Fruit fly (Drosophila melanogaster) whole organism, prepupa: ENCODE data around the gene CG43897.
A peak's percentile ranks its signal among the peaks of the same experiment; 100 is the strongest.
"Not testable (repeated sequence)": the region's sequence is repeated elsewhere in the genome, so short reads cannot be mapped to it uniquely, and the experiment has no call there.

Source experiments
- CG10669 ChIP-seq: fragments of 200-800 bp; sonication (Bioruptor generic); optimal IDR thresholded peaks from 3 replicates; lab custom pipeline; 2018; ENCODE audit warnings: missing biosample characterization, mild to moderate bottlenecking, missing genetic modification characterization, moderate library complexity
- CG11294 ChIP-seq: fragments of 200-800 bp; sonication (Bioruptor generic); IDR thresholded peaks from 2 replicates; pipeline ENCODE4 v1.3.6; 2022; ENCODE audit warnings: missing biosample characterization, missing genetic modification characterization
- CG15336 ChIP-seq: fragments of 200-800 bp; sonication (Bioruptor generic); IDR thresholded peaks from 2 replicates; pipeline ENCODE4 v1.3.6; 2022; ENCODE audit warnings: missing biosample characterization, missing genetic modification characterization
- CG1621 ChIP-seq: fragments of 200-800 bp; sonication (Bioruptor generic); optimal IDR thresholded peaks from 3 replicates; lab custom pipeline; 2018; ENCODE audit warnings: missing biosample characterization, mild to moderate bottlenecking, missing genetic modification characterization
- CG16779 ChIP-seq: fragments of 200-800 bp; sonication (Bioruptor generic); optimal IDR thresholded peaks from 3 replicates; lab custom pipeline; 2017; ENCODE audit warnings: missing biosample characterization, mild to moderate bottlenecking, missing genetic modification characterization
- CG3032 ChIP-seq: fragments of 200-800 bp; optimal IDR thresholded peaks from 2 replicates; lab custom pipeline; 2019; ENCODE audit warnings: missing biosample characterization, mild to moderate bottlenecking, missing genetic modification characterization, moderate library complexity
- CG32006 ChIP-seq: fragments of 200-800 bp; sonication (Bioruptor generic); optimal IDR thresholded peaks from 3 replicates; lab custom pipeline; 2017; ENCODE audit warnings: missing biosample characterization, mild to moderate bottlenecking, missing genetic modification characterization
- CG34406 ChIP-seq: fragments of 200-800 bp; sonication (Bioruptor generic); optimal IDR thresholded peaks from 3 replicates; lab custom pipeline; 2016; ENCODE audit warnings: missing biosample characterization, missing genetic modification characterization
- CG3919 ChIP-seq: fragments of 200-800 bp; sonication (Bioruptor generic); optimal IDR thresholded peaks from 3 replicates; lab custom pipeline; 2016; ENCODE audit warnings: missing biosample characterization, missing genetic modification characterization
- CG6163 ChIP-seq: fragments of 200-800 bp; sonication (Bioruptor generic); IDR thresholded peaks from 3 replicates; pipeline ENCODE4 v1.3.6; 2022; ENCODE audit warnings: missing biosample characterization, missing genetic modification characterization
- CG6276 ChIP-seq: fragments of 200-800 bp; sonication (Bioruptor generic); optimal IDR thresholded peaks from 2 replicates; lab custom pipeline; 2017; ENCODE audit warnings: missing biosample characterization, mild to moderate bottlenecking, missing genetic modification characterization
- CG6808 ChIP-seq: fragments of 200-800 bp; sonication (Bioruptor generic); optimal IDR thresholded peaks from 3 replicates; lab custom pipeline; 2017; ENCODE audit warnings: missing biosample characterization, missing genetic modification characterization, mild to moderate bottlenecking, moderate library complexity, missing genetic modification reagents
- CG6854 ChIP-seq: fragments of 200-800 bp; sonication (Bioruptor generic); optimal IDR thresholded peaks from 2 replicates; lab custom pipeline; 2017; ENCODE audit warnings: missing biosample characterization, mild to moderate bottlenecking, missing genetic modification characterization
- CG7368 ChIP-seq: fragments of 200-800 bp; sonication (Bioruptor generic); optimal IDR thresholded peaks from 3 replicates; lab custom pipeline; 2016; ENCODE audit warnings: missing biosample characterization, missing genetic modification characterization
- CG8319 ChIP-seq: fragments of 200-800 bp; sonication (Bioruptor generic); optimal IDR thresholded peaks from 3 replicates; lab custom pipeline; 2016; ENCODE audit warnings: missing biosample characterization, missing genetic modification characterization
- CG8632 ChIP-seq: fragments of 200-800 bp; sonication (Bioruptor generic); optimal IDR thresholded peaks from 3 replicates; lab custom pipeline; 2016; ENCODE audit warnings: missing biosample characterization, missing genetic modification characterization
- Eip75B ChIP-seq: fragments of 200-800 bp; sonication (Bioruptor generic); optimal IDR thresholded peaks from 3 replicates; lab custom pipeline; 2016; ENCODE audit warnings: missing biosample characterization, missing genetic modification characterization
- Eip78C ChIP-seq: fragments of 200-800 bp; sonication (Bioruptor generic); peaks from one replicate; lab custom pipeline; 2016; ENCODE audit warnings: missing biosample characterization, missing genetic modification characterization
- Eip93F ChIP-seq: fragments of 200-800 bp; sonication (Bioruptor generic); optimal IDR thresholded peaks from 2 replicates; lab custom pipeline; 2016; ENCODE audit warnings: missing biosample characterization, mild to moderate bottlenecking, missing genetic modification characterization
- Ets96B ChIP-seq: fragments of 200-800 bp; optimal IDR thresholded peaks from 2 replicates; lab custom pipeline; 2019; ENCODE audit warnings: missing biosample characterization, mild to moderate bottlenecking, missing genetic modification characterization, moderate library complexity
- Gug ChIP-seq: fragments of 200-800 bp; sonication (Bioruptor generic); IDR thresholded peaks from 2 replicates; pipeline ENCODE4 v1.3.6; 2022; ENCODE audit warnings: missing biosample characterization, missing genetic modification characterization
- Hr38 ChIP-seq: sonication (Bioruptor generic); optimal IDR thresholded peaks from 2 replicates; lab custom pipeline; 2016; ENCODE audit warnings: missing biosample characterization, missing genetic modification characterization
- Hr39 ChIP-seq: fragments of 200-800 bp; sonication (Bioruptor generic); optimal IDR thresholded peaks from 2 replicates; lab custom pipeline; 2016; ENCODE audit warnings: missing biosample characterization, missing genetic modification characterization
- Hr4 ChIP-seq: fragments of 200-800 bp; sonication (Bioruptor generic); optimal IDR thresholded peaks from 3 replicates; lab custom pipeline; 2016; ENCODE audit warnings: missing biosample characterization, missing genetic modification characterization
- Lpt ChIP-seq: fragments of 200-800 bp; sonication (Bioruptor generic); optimal IDR thresholded peaks from 3 replicates; lab custom pipeline; 2016; ENCODE audit warnings: missing biosample characterization, missing genetic modification characterization
- Met ChIP-seq: fragments of 200-800 bp; sonication (Bioruptor generic); optimal IDR thresholded peaks from 3 replicates; lab custom pipeline; 2016; ENCODE audit warnings: missing biosample characterization, missing genetic modification characterization
- Sox14 ChIP-seq: fragments of 200-800 bp; sonication (Bioruptor generic); optimal IDR thresholded peaks from 3 replicates; lab custom pipeline; 2016; ENCODE audit warnings: missing biosample characterization, missing genetic modification characterization
- Sox15 ChIP-seq: fragments of 200-800 bp; sonication (Bioruptor generic); optimal IDR thresholded peaks from 3 replicates; lab custom pipeline; 2016; ENCODE audit warnings: missing biosample characterization, missing genetic modification characterization
- acj6 ChIP-seq: fragments of 200-800 bp; sonication (Bioruptor generic); optimal IDR thresholded peaks from 3 replicates; lab custom pipeline; 2016; ENCODE audit warnings: missing biosample characterization, missing genetic modification characterization
- cyc ChIP-seq: fragments of 200-800 bp; sonication (Bioruptor generic); optimal IDR thresholded peaks from 3 replicates; lab custom pipeline; 2016; ENCODE audit warnings: missing biosample characterization, missing genetic modification characterization
- dac ChIP-seq: fragments of 200-800 bp; sonication (Bioruptor generic); optimal IDR thresholded peaks from 2 replicates; lab custom pipeline; 2017; ENCODE audit warnings: missing biosample characterization, mild to moderate bottlenecking, missing genetic modification characterization
- dsx ChIP-seq: fragments of 200-800 bp; optimal IDR thresholded peaks from 3 replicates; lab custom pipeline; 2019; ENCODE audit warnings: missing biosample characterization, mild to moderate bottlenecking, missing genetic modification characterization, moderate library complexity; ENCODE audit not compliant: poor library complexity, severe bottlenecking
- eg ChIP-seq: fragments of 200-800 bp; sonication (Bioruptor generic); IDR thresholded peaks from 3 replicates; pipeline ENCODE4 v1.3.6; 2022; ENCODE audit warnings: missing biosample characterization, missing genetic modification characterization
- esn ChIP-seq: fragments of 200-800 bp; sonication (Bioruptor generic); optimal IDR thresholded peaks from 2 replicates; lab custom pipeline; 2016; ENCODE audit warnings: missing biosample characterization, mild to moderate bottlenecking, missing genetic modification characterization, moderate library complexity
- fd59A ChIP-seq: fragments of 200-800 bp; sonication (Bioruptor generic); optimal IDR thresholded peaks from 2 replicates; lab custom pipeline; 2017; ENCODE audit warnings: missing biosample characterization, mild to moderate bottlenecking, missing genetic modification characterization, missing genetic modification reagents
- fd85E ChIP-seq: fragments of 200-800 bp; sonication (Bioruptor generic); optimal IDR thresholded peaks from 3 replicates; lab custom pipeline; 2016; ENCODE audit warnings: missing biosample characterization, missing genetic modification characterization
- net ChIP-seq: fragments of 200-800 bp; sonication (Bioruptor generic); optimal IDR thresholded peaks from 3 replicates; lab custom pipeline; 2016; ENCODE audit warnings: missing biosample characterization, missing genetic modification characterization
- pdm3 ChIP-seq: fragments of 200-800 bp; sonication (Bioruptor generic); optimal IDR thresholded peaks from 3 replicates; lab custom pipeline; 2016; ENCODE audit warnings: missing biosample characterization, missing genetic modification characterization
- ss ChIP-seq, 2 experiments: fragments of 200-800 bp; sonication (Bioruptor generic); optimal IDR thresholded peaks; 2 replicates in 1 of 2; 3 replicates in 1 of 2; lab custom pipeline; 2017 to 2018; ENCODE audit warnings: mild to moderate bottlenecking in 2 of 2, missing biosample characterization in 2 of 2, missing genetic modification characterization in 2 of 2, moderate library complexity in 1 of 2
- svp ChIP-seq: fragments of 200-800 bp; sonication (Bioruptor generic); peaks from one replicate; lab custom pipeline; 2016; ENCODE audit warnings: missing biosample characterization, missing genetic modification characterization
- topi ChIP-seq: fragments of 200-800 bp; sonication (Bioruptor generic); optimal IDR thresholded peaks from 3 replicates; lab custom pipeline; 2016; ENCODE audit warnings: missing biosample characterization, missing genetic modification characterization

The CG43897 gene

dm6 chr3L:9775728-9776127 lies 37.9 kb upstream of the CG43897 start:
- TF ChIP-seq esn (GFP tag; lab: Kevin White, UChicago) (no peak), CG8319 (GFP tag; lab: Kevin White, UChicago) (no peak), Eip93F (no peak), cyc (GFP tag; lab: Kevin White, UChicago) (no peak), Lpt (GFP tag; lab: Kevin White, UChicago) (no peak), CG6276 (GFP tag; lab: Kevin White, UChicago) (no peak), CG16779 (no peak), fd85E (GFP tag; lab: Kevin White, UChicago) (no peak), CG10669 (GFP tag; lab: Kevin White, UChicago) (no peak), CG15336 (no peak)

DNA sequence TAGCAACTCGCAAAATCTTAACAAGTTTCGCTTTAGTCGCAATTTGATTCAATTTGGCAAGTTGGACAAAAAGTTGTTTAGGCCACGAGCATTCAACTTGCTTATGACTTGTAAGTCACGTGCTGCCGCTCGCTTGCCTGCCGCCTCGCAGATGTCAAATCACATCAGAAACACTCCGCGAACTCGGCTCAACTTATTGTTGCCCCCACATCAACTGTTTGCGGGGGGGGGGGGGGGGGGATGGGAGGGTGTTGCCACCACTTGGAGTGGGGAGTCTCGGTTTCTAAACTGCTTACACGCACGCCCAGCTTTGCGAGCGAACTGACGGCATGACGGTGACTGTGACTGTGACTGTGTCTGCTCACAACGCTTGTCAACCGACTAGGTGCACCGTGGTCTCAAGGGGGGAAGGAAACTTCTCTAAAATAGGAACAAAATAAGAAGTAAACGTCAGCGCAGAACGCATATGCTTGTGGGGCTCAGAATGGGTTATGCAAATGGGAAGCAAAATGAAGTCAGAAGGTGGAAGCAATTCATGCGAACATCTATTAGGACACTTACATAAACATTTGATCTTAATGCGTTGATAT lies 36.7 kb upstream of the CG43897 start:
- no peak for TF ChIP-seq pdm3 (GFP tag; lab: Kevin White, UChicago)
- peak; percentile 23 for TF ChIP-seq CG32006
- no peak for TF ChIP-seq ss (GFP tag; optimal IDR thresholded peaks at IDR 0.05; lab: Kevin White, UChicago)
- TF ChIP-seq CG7368 (GFP tag; lab: Kevin White, UChicago): no peak
- no peak for TF ChIP-seq CG8632
- no peak for TF ChIP-seq Sox15 (GFP tag; lab: Kevin White, UChicago)
- TF ChIP-seq CG6854 (GFP tag; lab: Kevin White, UChicago): no peak
- TF ChIP-seq eg: peak; percentile 42; the same call in 1 of the 3 replicates
- no peak for TF ChIP-seq svp (GFP tag; lab: Kevin White, UChicago)

dm6 chr3L:9786746-9787145 lies 26.9 kb upstream of the CG43897 start, which contains the start of gene CG32052:
CG32052 (plus strand) TSS chr3L:9787046.
- no peak for TF ChIP-seq CG6163 (GFP tag; lab: Robert Waterston, UW)
- TF ChIP-seq Hr39 (GFP tag; lab: Kevin White, UChicago): no peak
- no peak for TF ChIP-seq Eip78C (GFP tag; lab: Kevin White, UChicago)
- TF ChIP-seq CG8319 (GFP tag; lab: Kevin White, UChicago): no peak
- TF ChIP-seq CG6854 (GFP tag; lab: Kevin White, UChicago): no peak
- no peak for TF ChIP-seq dsx
- no peak for TF ChIP-seq CG34406
- TF ChIP-seq topi: no peak
- no peak for TF ChIP-seq CG32006
- no peak for TF ChIP-seq esn (GFP tag; lab: Kevin White, UChicago)
- no peak for TF ChIP-seq Sox14
- TF ChIP-seq Gug (GFP tag; lab: Robert Waterston, UW): no peak

DNA sequence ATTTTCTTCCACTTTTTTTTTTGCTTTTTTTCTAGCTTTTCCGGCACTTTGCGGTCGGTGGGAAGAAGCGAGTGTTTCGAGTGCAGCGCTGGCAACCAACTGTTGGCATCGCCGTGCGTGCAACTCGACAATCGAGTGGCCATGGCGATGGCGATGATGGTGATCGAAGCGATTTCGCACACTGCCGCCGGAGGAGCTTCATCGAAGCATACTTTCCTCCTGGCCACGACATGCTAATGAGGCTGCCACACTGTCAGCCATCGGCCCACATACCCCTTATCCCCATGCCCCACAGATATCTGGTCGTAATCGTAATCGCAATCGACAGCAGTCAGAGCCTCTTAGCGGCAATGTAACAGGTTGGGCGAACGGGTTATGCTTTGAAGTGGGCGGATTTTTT lies 16.1 kb upstream of the CG43897 start, which contains the start of gene Zasp67:
Gene Zasp67, minus strand, starts transcription at position 101 of the 400 bp plus-strand sequence.
- TF ChIP-seq Sox15 (GFP tag; lab: Kevin White, UChicago) (no peak), dsx (no peak)

DNA sequence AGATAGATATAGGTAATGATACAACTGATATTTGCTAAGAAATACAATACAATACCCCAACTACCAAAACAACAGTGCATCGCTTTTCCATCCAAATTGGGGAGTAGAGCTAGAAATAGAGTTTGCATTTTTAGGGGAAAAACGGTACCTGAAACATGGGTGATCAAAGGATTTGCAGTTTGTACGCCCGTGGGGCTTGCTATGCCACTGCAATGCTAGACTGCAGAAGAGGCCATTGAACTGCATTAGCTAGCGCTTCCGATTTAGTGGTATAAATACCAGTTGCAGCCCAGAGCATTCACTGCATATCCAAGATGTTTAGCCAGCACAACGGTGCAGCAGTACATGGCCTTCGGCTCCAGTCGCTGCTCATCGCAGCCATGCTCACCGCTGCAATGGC lies 15.5 kb upstream of the CG43897 start, which contains the start of gene Ilp1:
Gene Ilp1, plus strand, starts transcription at position 301 of the 400 bp plus-strand sequence.
- not testable (repeated sequence) for TF ChIP-seq CG34406; CG32006; CG10669 (GFP tag; lab: Kevin White, UChicago)

dm6 chr3L:9799398-9799797 lies 14.2 kb upstream of the CG43897 start, which contains the start of gene Ilp2:
Ilp2 (plus strand) TSS chr3L:9799698.
- TF ChIP-seq CG8632: no peak
- no peak for TF ChIP-seq Ets96B
- no peak for TF ChIP-seq acj6 (GFP tag; lab: Kevin White, UChicago)
- TF ChIP-seq Hr38: no peak
- no peak for TF ChIP-seq CG3032 (tag; lab: Kevin White, UChicago)
- TF ChIP-seq CG11294 (GFP tag; lab: Robert Waterston, UW): no peak
- no peak for TF ChIP-seq net
- TF ChIP-seq CG3919 (GFP tag; lab: Kevin White, UChicago): no peak
- TF ChIP-seq Eip75B: no peak
- no peak for TF ChIP-seq dac (GFP tag; lab: Kevin White, UChicago)
- no peak for TF ChIP-seq Sox14
- no peak for TF ChIP-seq fd59A (GFP tag; lab: Kevin White, UChicago)
- TF ChIP-seq Hr39 (GFP tag; lab: Kevin White, UChicago): no peak
- no peak for TF ChIP-seq CG1621
- no peak for TF ChIP-seq Met (GFP tag; lab: Kevin White, UChicago)
- TF ChIP-seq fd85E (GFP tag; lab: Kevin White, UChicago): no peak
- TF ChIP-seq Hr4: no peak
- no peak for TF ChIP-seq CG6808 (GFP tag; lab: Kevin White, UChicago)
